Worm (Caenorhabditis elegans): ENCODE results near the gene dph-7.

Gene dph-7

DNA sequence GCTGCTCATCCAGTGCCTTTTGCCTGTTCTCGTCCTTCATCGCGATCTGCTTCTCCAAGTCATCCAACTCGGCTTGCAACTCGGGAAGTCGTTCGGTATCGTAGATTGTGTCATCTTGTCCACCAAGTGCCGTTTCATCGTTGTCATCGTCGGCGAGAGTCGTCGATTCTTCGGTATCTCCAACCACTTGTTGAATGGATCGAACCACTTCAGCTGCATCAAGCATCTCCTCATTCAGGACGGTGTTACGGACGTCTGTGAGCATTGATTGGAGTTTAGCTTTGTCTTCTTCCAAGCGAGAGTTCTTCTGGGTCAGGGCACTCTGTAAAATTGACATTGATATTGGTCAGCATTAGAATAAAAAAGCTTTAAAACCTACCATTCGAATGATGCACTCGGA lies 9.4 kb upstream of the dph-7 start:
- no peak for TF ChIP-seq nhr-28 (tag; optimal IDR thresholded peaks at IDR 0.05)
- no peak for TF ChIP-seq attf-4 (tag; optimal IDR thresholded peaks at IDR 0.05)
- no peak for TF ChIP-seq mxl-3 (GFP tag; optimal IDR thresholded peaks at IDR 0.05)
- no peak for TF ChIP-seq zfp-3 (GFP tag; conservative IDR thresholded peaks at IDR 0.05)
- TF ChIP-seq unc-39 (tag; optimal IDR thresholded peaks at IDR 0.05) = no peak
- TF ChIP-seq daf-8 (GFP tag; IDR thresholded peaks at IDR 0.05) = no peak
- TF ChIP-seq madf-5 (GFP tag; IDR thresholded peaks at IDR 0.05) = no peak
- TF ChIP-seq aha-1 (tag) = peak; percentile 90

DNA sequence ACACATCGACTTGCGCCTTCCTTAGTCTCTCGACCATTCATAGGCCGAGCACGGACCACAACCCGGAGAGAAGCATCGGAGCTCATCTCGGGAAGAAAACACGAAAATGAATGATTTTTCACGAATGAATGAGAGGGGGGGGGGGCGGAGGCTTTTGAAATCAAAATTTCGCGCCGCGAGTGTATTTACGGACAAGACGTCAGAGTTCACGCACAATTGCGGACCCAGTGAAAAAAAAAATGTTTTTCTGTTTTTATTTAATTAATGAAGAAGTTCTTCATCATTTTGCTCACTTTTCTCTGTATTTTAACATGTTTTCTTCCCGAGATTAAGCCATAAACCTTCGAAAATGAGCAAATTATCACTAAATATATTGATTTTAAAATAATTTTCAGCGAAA lies 7.8 kb upstream of the dph-7 start, which contains the start of the genes klp-19 and slc-36.1:
Gene klp-19 (minus strand): TSS at position 153 of the 400 bp plus-strand sequence.
Gene slc-36.1 (plus strand): TSS at position 396 of the 400 bp plus-strand sequence.
- peak; percentile 17 for TF ChIP-seq aha-1 (tag)
- 0 out of 2 replicates have a peak, but pooled peaks have one; percentile 32 for TF ChIP-seq arid-1 (GFP tag; conservative IDR thresholded peaks at IDR 0.05)
- TF ChIP-seq R02D3.7 (tag; optimal IDR thresholded peaks at IDR 0.05) = no peak
- TF ChIP-seq dpl-1 (GFP tag; optimal IDR thresholded peaks at IDR 0.05) = peak; percentile 80
- peak in 1 of 2 experiments; percentile 53 for TF ChIP-seq lsy-2 (tag; optimal IDR thresholded peaks at IDR 0.05)
- no peak for TF ChIP-seq ztf-7 (tag; optimal IDR thresholded peaks at IDR 0.05)
- peak; percentile 26 for TF ChIP-seq rbr-2 (tag; optimal IDR thresholded peaks at IDR 0.05)
- TF ChIP-seq nhr-102 (tag; optimal IDR thresholded peaks at IDR 0.05) = no peak
- peak; percentile 67 for TF ChIP-seq lin-38 (GFP tag; IDR thresholded peaks at IDR 0.05)
- peak; percentile 67 for TF ChIP-seq mes-2 (tag; optimal IDR thresholded peaks at IDR 0.05; ENCODE audit: poor library complexity, severe bottlenecking)
- TF ChIP-seq dmd-6 (GFP tag; IDR thresholded peaks at IDR 0.05) = no peak
- no peak for TF ChIP-seq daf-16 (GFP tag; optimal IDR thresholded peaks at IDR 0.05)
- peak; percentile 15 for TF ChIP-seq daf-16 (tag; optimal IDR thresholded peaks at IDR 0.05)
- no peak for TF ChIP-seq pha-4 (GFP tag; IDR thresholded peaks at IDR 0.05)
- TF ChIP-seq pha-4 (tag; optimal IDR thresholded peaks at IDR 0.05) = peak; percentile 0
- 0 out of 2 replicates have a peak, but pooled peaks have one; percentile 35 for TF ChIP-seq hmg-1.1 (GFP tag; IDR thresholded peaks at IDR 0.05)
- peak; percentile 8 for TF ChIP-seq mep-1 (tag; optimal IDR thresholded peaks at IDR 0.05)
- TF ChIP-seq madf-5 (GFP tag; IDR thresholded peaks at IDR 0.05) = no peak
- no peak for TF ChIP-seq nhr-42 (GFP tag; IDR thresholded peaks at IDR 0.05)
- TF ChIP-seq unc-62 (GFP tag; optimal IDR thresholded peaks at IDR 0.05 in 1 of 2) = no peak
- no peak for TF ChIP-seq unc-62 (tag; optimal IDR thresholded peaks at IDR 0.05)
- TF ChIP-seq dve-1 (tag; optimal IDR thresholded peaks at IDR 0.05; ENCODE audit: insufficient read depth) = peak; percentile 20

DNA sequence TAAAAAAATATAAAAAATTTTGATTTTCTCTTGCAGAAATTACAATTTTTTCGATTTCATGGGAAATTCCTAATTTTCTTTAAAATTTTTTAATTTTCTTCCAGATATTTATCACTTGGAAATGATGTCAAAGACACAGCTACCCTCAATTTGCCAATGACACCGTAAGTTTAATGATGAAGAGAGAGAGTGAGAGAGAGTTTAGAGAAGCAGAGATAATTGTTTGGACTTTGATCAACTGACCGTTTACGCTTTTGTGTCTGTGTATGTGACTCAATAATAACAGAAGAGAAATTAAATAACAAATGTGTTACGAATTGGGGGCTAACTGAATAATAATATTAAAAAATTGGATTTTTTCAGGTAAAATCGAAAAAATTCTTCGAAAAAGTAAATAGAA lies 4.4 kb upstream of the dph-7 start:
- TF ChIP-seq nhr-77 (tag; optimal IDR thresholded peaks at IDR 0.05) (peak; percentile 67), skn-1 (tag; optimal IDR thresholded peaks at IDR 0.05) (no peak), lin-39 (tag; optimal IDR thresholded peaks at IDR 0.05) (no peak), zfp-2 (tag; optimal IDR thresholded peaks at IDR 0.05) (no peak), hif-1 (tag; optimal IDR thresholded peaks at IDR 0.05) (no peak), hlh-30 (tag; optimal IDR thresholded peaks at IDR 0.05; ENCODE audit: insufficient read depth) (peak; percentile 69), ctbp-1 (GFP tag; IDR thresholded peaks at IDR 0.05) (no peak), vab-7 (GFP tag; IDR thresholded peaks at IDR 0.05) (no peak), dpl-1 (GFP tag; optimal IDR thresholded peaks at IDR 0.05) (no peak), R02D3.7 (tag; optimal IDR thresholded peaks at IDR 0.05) (no peak), spr-1 (tag; optimal IDR thresholded peaks at IDR 0.05) (no peak), nhr-76 (tag; optimal IDR thresholded peaks at IDR 0.05) (no peak), nhr-28 (tag; optimal IDR thresholded peaks at IDR 0.05) (peak; percentile 40), dmd-8 (GFP tag; IDR thresholded peaks at IDR 0.05) (no peak), lin-38 (GFP tag; IDR thresholded peaks at IDR 0.05) (no peak), daf-19 (GFP tag; conservative IDR thresholded peaks at IDR 0.05) (no peak), unc-39 (tag; optimal IDR thresholded peaks at IDR 0.05) (no peak), madf-9 (GFP tag; conservative IDR thresholded peaks at IDR 0.05) (no peak), ztf-11 (tag; optimal IDR thresholded peaks at IDR 0.05) (no peak), tag-97 (GFP tag; IDR thresholded peaks at IDR 0.05) (no peak), attf-4 (tag; optimal IDR thresholded peaks at IDR 0.05) (no peak), snpc-1.2 (GFP tag; IDR thresholded peaks at IDR 0.05) (no peak), Y105C5A.15 (GFP tag; IDR thresholded peaks at IDR 0.05) (no peak), T26A8.4 (GFP tag; IDR thresholded peaks at IDR 0.05) (no peak), zip-2 (tag; optimal IDR thresholded peaks at IDR 0.05) (no peak), zip-11 (GFP tag; IDR thresholded peaks at IDR 0.05) (no peak), nhr-42 (GFP tag; IDR thresholded peaks at IDR 0.05) (no peak), hlh-11 (tag; optimal IDR thresholded peaks at IDR 0.05) (no peak), dmd-6 (GFP tag; IDR thresholded peaks at IDR 0.05) (no peak)
